Worm (Caenorhabditis elegans) whole organism, L4 larva: ENCODE data around the gene T25D3.4.

ENCODE experiments used
- D1046.2 ChIP-seq: fragments of 200-800 bp; sonication (Bioruptor generic); IDR thresholded peaks from 2 replicates; pipeline ENCODE4 v1.3.6; 2022; ENCODE audit warnings: missing genetic modification characterization, missing compliant biosample characterization
- F10B5.3 ChIP-seq: sonication (generic microtip); optimal IDR thresholded peaks from 2 replicates; lab custom pipeline; 2016; ENCODE audit warnings: mild to moderate bottlenecking, missing genetic modification characterization, missing compliant biosample characterization
- F26F4.8 ChIP-seq: fragments of 200-800 bp; sonication (Bioruptor generic); conservative IDR thresholded peaks from 2 replicates; pipeline ENCODE4 v1.3.6; 2022; ENCODE audit warnings: missing genetic modification characterization, missing compliant biosample characterization
- F44E2.7 ChIP-seq: fragments of 200-800 bp; sonication (Bioruptor generic); IDR thresholded peaks from 2 replicates; pipeline ENCODE4 v2.1.2; 2022; ENCODE audit warnings: missing genetic modification characterization, missing compliant biosample characterization
- T26A8.4 ChIP-seq: fragments of 200-800 bp; sonication (Bioruptor generic); IDR thresholded peaks from 2 replicates; pipeline ENCODE4 v1.3.6; 2022; ENCODE audit warnings: missing genetic modification characterization, missing compliant biosample characterization
- ZK337.2 ChIP-seq: fragments of 200-800 bp; sonication (Bioruptor generic); IDR thresholded peaks from 2 replicates; pipeline ENCODE4 v1.3.6; 2022; ENCODE audit warnings: missing genetic modification reagents, missing genetic modification characterization, missing compliant biosample characterization
- aly-2 ChIP-seq: sonication (generic microtip); optimal IDR thresholded peaks from 2 replicates; lab custom pipeline; 2018; ENCODE audit warnings: missing biosample characterization, missing genetic modification characterization
- ama-1 ChIP-seq: fragments of 150-350 bp; optimal IDR thresholded peaks from 2 replicates; lab custom pipeline; 2014; ENCODE audit warnings: inconsistent platforms, mixed read lengths
- arid-1 ChIP-seq: fragments of 200-800 bp; sonication (Bioruptor generic); conservative IDR thresholded peaks from 2 replicates; pipeline ENCODE4 v1.3.6; 2022; ENCODE audit warnings: missing genetic modification reagents, missing genetic modification characterization, missing compliant biosample characterization
- ceh-28 ChIP-seq: fragments of 150-350 bp; optimal IDR thresholded peaks from 2 replicates; lab custom pipeline; 2014; ENCODE audit warnings: missing biosample characterization, missing genetic modification reagents, missing genetic modification characterization
- ceh-32 ChIP-seq: sonication (generic microtip); optimal IDR thresholded peaks from 2 replicates; lab custom pipeline; 2016; ENCODE audit warnings: mild to moderate bottlenecking, missing genetic modification characterization, missing compliant biosample characterization; ENCODE audit not compliant: poor library complexity
- ceh-82 ChIP-seq: sonication (generic microtip); optimal IDR thresholded peaks from 2 replicates; lab custom pipeline; 2017; ENCODE audit warnings: missing biosample characterization, missing genetic modification characterization
- ces-1 ChIP-seq: fragments of 150-350 bp; sonication (generic microtip); optimal IDR thresholded peaks from 4 replicates; lab custom pipeline; 2014; ENCODE audit warnings: missing biosample characterization, missing genetic modification reagents, missing genetic modification characterization
- daf-16 ChIP-seq, 3 experiments: sonication (generic microtip); optimal IDR thresholded peaks; 2 replicates each; lab custom pipeline; 2016 to 2017; ENCODE audit warnings: missing genetic modification characterization in 3 of 3, missing genetic modification reagents in 3 of 3, mild to moderate bottlenecking in 2 of 3, missing compliant biosample characterization in 2 of 3, missing biosample characterization in 1 of 3, moderate library complexity in 1 of 3
- daf-19 ChIP-seq: fragments of 200-800 bp; sonication (Bioruptor generic); conservative IDR thresholded peaks from 2 replicates; pipeline ENCODE4 v1.3.6; 2022; ENCODE audit warnings: missing genetic modification characterization, missing compliant biosample characterization
- dmd-6 ChIP-seq: fragments of 200-800 bp; sonication (Bioruptor generic); IDR thresholded peaks from 2 replicates; pipeline ENCODE4 v1.3.6; 2022; ENCODE audit warnings: missing genetic modification reagents, missing genetic modification characterization, missing compliant biosample characterization
- duxl-1 ChIP-seq: sonication (generic microtip); optimal IDR thresholded peaks from 2 replicates; lab custom pipeline; 2016; ENCODE audit warnings: mild to moderate bottlenecking, missing genetic modification characterization, moderate library complexity, missing compliant biosample characterization; ENCODE audit not compliant: poor library complexity
- dve-1 ChIP-seq: sonication (generic microtip); optimal IDR thresholded peaks from 2 replicates; lab custom pipeline; 2017; ENCODE audit warnings: antibody characterized with exemption, mild to moderate bottlenecking, missing genetic modification characterization, missing compliant biosample characterization; ENCODE audit not compliant: insufficient read depth
- fos-1 ChIP-seq: fragments of 150-350 bp; optimal IDR thresholded peaks from 2 replicates; lab custom pipeline; 2014; ENCODE audit warnings: missing biosample characterization, missing genetic modification characterization
- gei-8 ChIP-seq: fragments of 200-800 bp; sonication (Bioruptor generic); optimal IDR thresholded peaks from 2 replicates; lab custom pipeline; 2018; ENCODE audit warnings: mild to moderate bottlenecking, missing genetic modification characterization, missing compliant biosample characterization
- hlh-30 ChIP-seq: sonication (generic microtip); optimal IDR thresholded peaks from 2 replicates; lab custom pipeline; 2017; ENCODE audit warnings: antibody characterized with exemption, mild to moderate bottlenecking, missing genetic modification characterization, missing compliant biosample characterization; ENCODE audit not compliant: insufficient read depth
- hmg-1.1 ChIP-seq: fragments of 200-800 bp; sonication (Bioruptor generic); IDR thresholded peaks from 2 replicates; pipeline ENCODE4 v1.3.6; 2022; ENCODE audit warnings: missing genetic modification reagents, missing genetic modification characterization, missing compliant biosample characterization
- jun-1 ChIP-seq: fragments of 150-350 bp; optimal IDR thresholded peaks from 2 replicates; lab custom pipeline; 2014; ENCODE audit warnings: missing biosample characterization, missing genetic modification reagents, missing genetic modification characterization
- lim-7 ChIP-seq: fragments of 200-800 bp; sonication (Bioruptor generic); IDR thresholded peaks from 2 replicates; pipeline ENCODE4 v1.3.6; 2022; ENCODE audit warnings: missing genetic modification characterization, missing compliant biosample characterization
- lin-15B ChIP-seq: fragments of 150-350 bp; sonication (generic microtip); optimal IDR thresholded peaks from 3 replicates; lab custom pipeline; 2014; ENCODE audit warnings: missing biosample characterization, missing genetic modification characterization
- lin-38 ChIP-seq: fragments of 200-800 bp; sonication (Bioruptor generic); IDR thresholded peaks from 2 replicates; pipeline ENCODE4 v1.3.6; 2022; ENCODE audit warnings: missing genetic modification reagents, missing genetic modification characterization, missing compliant biosample characterization
- lin-39 ChIP-seq: fragments of 150-350 bp; optimal IDR thresholded peaks from 2 replicates; lab custom pipeline; 2014; ENCODE audit warnings: missing biosample characterization, missing genetic modification reagents, missing genetic modification characterization
- lir-3 ChIP-seq: sonication (generic microtip); optimal IDR thresholded peaks from 2 replicates; lab custom pipeline; 2016; ENCODE audit warnings: mild to moderate bottlenecking, missing genetic modification characterization, missing compliant biosample characterization
- madf-5 ChIP-seq, 2 experiments: fragments of 200-800 bp; sonication (Bioruptor generic); IDR thresholded peaks; 2 replicates each; pipeline ENCODE4 v1.3.6; 2022; ENCODE audit warnings: missing compliant biosample characterization in 2 of 2, missing genetic modification characterization in 2 of 2
- mep-1 ChIP-seq: fragments of 150-350 bp; sonication (generic microtip); optimal IDR thresholded peaks from 3 replicates; lab custom pipeline; 2014; ENCODE audit warnings: missing biosample characterization, missing genetic modification characterization
- mxl-3 ChIP-seq: fragments of 200-800 bp; sonication (Bioruptor generic); optimal IDR thresholded peaks from 2 replicates; lab custom pipeline; 2018; ENCODE audit warnings: mild to moderate bottlenecking, missing genetic modification characterization, missing compliant biosample characterization
- nhr-102 ChIP-seq: sonication (generic microtip); optimal IDR thresholded peaks from 2 replicates; lab custom pipeline; 2016; ENCODE audit warnings: mild to moderate bottlenecking, missing genetic modification characterization, moderate library complexity, missing compliant biosample characterization
- nhr-111 ChIP-seq: fragments of 200-800 bp; sonication (Bioruptor generic); optimal IDR thresholded peaks from 2 replicates; lab custom pipeline; 2018; ENCODE audit warnings: mild to moderate bottlenecking, missing genetic modification characterization, missing compliant biosample characterization
- nhr-237 ChIP-seq: sonication (generic microtip); optimal IDR thresholded peaks from 2 replicates; lab custom pipeline; 2017; ENCODE audit warnings: missing biosample characterization, missing genetic modification characterization
- nhr-25 ChIP-seq: sonication (generic microtip); optimal IDR thresholded peaks from 2 replicates; lab custom pipeline; 2017; ENCODE audit warnings: missing genetic modification characterization, mild to moderate bottlenecking, missing compliant biosample characterization, antibody characterized with exemption, moderate library complexity, borderline replicate concordance; ENCODE audit not compliant: insufficient read depth
- nhr-28 ChIP-seq: fragments of 150-350 bp; optimal IDR thresholded peaks from 2 replicates; lab custom pipeline; 2014; ENCODE audit warnings: missing biosample characterization, missing genetic modification characterization
- nhr-48 ChIP-seq: sonication (generic microtip); optimal IDR thresholded peaks from 2 replicates; lab custom pipeline; 2016; ENCODE audit warnings: mild to moderate bottlenecking, missing genetic modification characterization, missing compliant biosample characterization
- nhr-77 ChIP-seq: fragments of 150-350 bp; optimal IDR thresholded peaks from 2 replicates; lab custom pipeline; 2014; ENCODE audit warnings: missing biosample characterization, missing genetic modification characterization
- pha-4 ChIP-seq, 2 experiments: fragments of 150-350 bp in 1 of 2; fragments of 200-800 bp in 1 of 2; sonication (Bioruptor generic) in 1 of 2; IDR thresholded peaks in 1 of 2; optimal IDR thresholded peaks in 1 of 2; 2 replicates each; pipeline versions ENCODE4 v1.3.6 to Lab custom; 2014 to 2022; ENCODE audit warnings: missing genetic modification characterization in 2 of 2, missing genetic modification reagents in 2 of 2, missing biosample characterization in 1 of 2, missing compliant biosample characterization in 1 of 2
- rbr-2 ChIP-seq: sonication (generic microtip); optimal IDR thresholded peaks from 2 replicates; lab custom pipeline; 2016; ENCODE audit warnings: missing genotype, missing genetic modification characterization, missing compliant biosample characterization
- saeg-2 ChIP-seq: fragments of 200-800 bp; sonication (Bioruptor generic); IDR thresholded peaks from 2 replicates; pipeline ENCODE4 v1.3.6; 2022; ENCODE audit warnings: missing genetic modification reagents, missing genetic modification characterization, missing compliant biosample characterization
- snpc-1.2 ChIP-seq: fragments of 200-800 bp; sonication (Bioruptor generic); IDR thresholded peaks from 2 replicates; pipeline ENCODE4 v1.3.6; 2022; ENCODE audit warnings: missing genetic modification reagents, missing genetic modification characterization, missing compliant biosample characterization
- spr-1 ChIP-seq: sonication (generic microtip); optimal IDR thresholded peaks from 2 replicates; lab custom pipeline; 2016; ENCODE audit warnings: mild to moderate bottlenecking, missing genetic modification characterization, missing compliant biosample characterization
- spr-3 ChIP-seq: fragments of 200-800 bp; sonication (Bioruptor generic); optimal IDR thresholded peaks from 2 replicates; lab custom pipeline; 2018; ENCODE audit warnings: mild to moderate bottlenecking, missing genetic modification characterization, missing compliant biosample characterization
- tra-1 ChIP-seq: fragments of 200-800 bp; sonication (Bioruptor generic); IDR thresholded peaks from 2 replicates; pipeline ENCODE4 v1.3.6; 2022; ENCODE audit warnings: missing genetic modification reagents, missing genetic modification characterization, missing compliant biosample characterization
- unc-130 ChIP-seq: sonication (generic microtip); optimal IDR thresholded peaks from 2 replicates; lab custom pipeline; 2016; ENCODE audit warnings: missing genetic modification reagents, missing genetic modification characterization, missing compliant biosample characterization
- zag-1 ChIP-seq: fragments of 150-350 bp; optimal IDR thresholded peaks from 2 replicates; lab custom pipeline; 2014; ENCODE audit warnings: missing biosample characterization, missing genetic modification characterization
- zfp-3 ChIP-seq: fragments of 200-800 bp; sonication (Bioruptor generic); conservative IDR thresholded peaks from 2 replicates; pipeline ENCODE4 v1.3.6; 2022; ENCODE audit warnings: missing genetic modification reagents, missing genetic modification characterization, missing compliant biosample characterization
- zip-11 ChIP-seq: fragments of 200-800 bp; sonication (Bioruptor generic); IDR thresholded peaks from 2 replicates; pipeline ENCODE4 v1.3.6; 2022; ENCODE audit warnings: missing genetic modification characterization, missing compliant biosample characterization
- zip-2 ChIP-seq: fragments of 150-350 bp; optimal IDR thresholded peaks from 2 replicates; lab custom pipeline; 2014; ENCODE audit warnings: missing biosample characterization, missing genetic modification characterization

The T25D3.4 gene

DNA sequence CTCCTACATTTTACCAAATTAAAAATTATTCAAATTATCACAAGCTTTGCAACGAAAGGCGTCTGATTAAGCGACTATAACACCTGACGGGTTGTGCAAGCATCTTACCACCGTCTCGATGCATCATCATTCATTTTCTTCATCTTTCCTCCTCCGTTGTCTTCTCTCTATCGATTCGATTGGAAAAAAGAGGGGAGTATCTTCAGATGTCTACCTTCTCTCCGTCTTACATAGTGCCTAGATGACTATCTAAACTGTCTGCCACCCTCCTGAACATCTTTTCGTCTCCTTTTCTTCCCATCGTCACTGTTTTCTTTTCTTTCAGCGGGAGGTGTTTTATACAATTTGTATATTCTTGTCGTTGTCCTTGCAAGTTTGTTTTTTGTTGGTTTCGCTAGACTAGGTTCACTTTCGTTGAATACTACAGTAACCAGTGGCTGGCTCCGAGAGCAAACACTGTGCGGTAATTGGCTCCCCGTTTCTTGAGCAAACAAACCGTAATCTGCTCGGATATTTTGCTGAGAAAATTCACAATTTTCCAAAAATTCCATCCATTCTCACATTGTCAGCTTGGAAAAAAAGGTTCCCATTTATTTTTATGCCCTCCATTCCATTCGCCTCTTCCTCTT, 12.4 kb downstream of the T25D3.4 start (continued):
- TF ChIP-seq nhr-25 (no peak), madf-5 (GFP tag; IDR thresholded peaks at IDR 0.05; lab: Robert Waterston, UW) (no peak), daf-16 (GFP tag; optimal IDR thresholded peaks at IDR 0.05; lab: Kevin White, UChicago) (no peak), daf-16 (tag; optimal IDR thresholded peaks at IDR 0.05; lab: Kevin White, UChicago) (peak; percentile 52), lir-3 (tag; lab: Kevin White, UChicago) (no peak), zip-11 (GFP tag; lab: Robert Waterston, UW) (no peak), spr-3 (GFP tag; lab: Kevin White, UChicago) (no peak), ceh-32 (no peak), nhr-102 (no peak), nhr-77 (tag; lab: Kevin White, UChicago) (peak; percentile 29), zip-2 (no peak), zfp-3 (no peak), hmg-1.1 (no peak), hlh-30 (tag; lab: Kevin White, UChicago) (peak; percentile 76), gei-8 (GFP tag; lab: Kevin White, UChicago) (no peak), spr-1 (tag; lab: Kevin White, UChicago) (no peak), unc-130 (no peak), fos-1 (tag; lab: Kevin White, UChicago) (no peak), jun-1 (tag; lab: Kevin White, UChicago) (no peak), daf-19 (no peak), dmd-6 (GFP tag; lab: Robert Waterston, UW) (peak; percentile 26; the same call in 1 of the 2 replicates), arid-1 (GFP tag; lab: Robert Waterston, UW) (no peak), mxl-3 (no peak), saeg-2 (no peak), tra-1 (GFP tag; lab: Robert Waterston, UW) (no peak), zag-1 (no peak), F26F4.8 (GFP tag; lab: Robert Waterston, UW) (no peak), pha-4 (GFP tag; IDR thresholded peaks at IDR 0.05; lab: Robert Waterston, UW) (0 out of 2 replicates have a peak, but pooled peaks have one; percentile 20), pha-4 (tag; optimal IDR thresholded peaks at IDR 0.05; lab: Kevin White, UChicago) (peak; percentile 29), lin-38 (GFP tag; lab: Robert Waterston, UW) (peak; percentile 43), duxl-1 (tag; lab: Kevin White, UChicago) (no peak), T26A8.4 (no peak), F10B5.3 (tag; lab: Kevin White, UChicago) (no peak), ceh-82 (tag; lab: Kevin White, UChicago) (no peak), dve-1 (tag; lab: Kevin White, UChicago) (peak; percentile 58), ces-1 (GFP tag; lab: Kevin White, UChicago) (no peak), lin-15B (tag; lab: Kevin White, UChicago) (no peak), lin-39 (tag; lab: Kevin White, UChicago) (no peak), D1046.2 (GFP tag; lab: Robert Waterston, UW) (no peak), snpc-1.2 (GFP tag; lab: Robert Waterston, UW) (no peak), nhr-28 (tag; lab: Kevin White, UChicago) (peak; percentile 56), ceh-28 (tag; lab: Kevin White, UChicago) (peak; percentile 26), nhr-48 (tag; lab: Kevin White, UChicago) (no peak), rbr-2 (tag; lab: Kevin White, UChicago) (no peak), nhr-111 (GFP tag; lab: Kevin White, UChicago) (no peak), F44E2.7 (GFP tag; lab: Robert Waterston, UW) (no peak), mep-1 (tag; lab: Kevin White, UChicago) (peak; percentile 46), nhr-237 (no peak), lim-7 (GFP tag; lab: Robert Waterston, UW) (no peak), aly-2 (tag; lab: Kevin White, UChicago) (no peak), ama-1 (lab: Kevin White, UChicago) (no peak), ZK337.2 (GFP tag; lab: Robert Waterston, UW) (no peak)
